Worm (Caenorhabditis elegans) whole organism, late embryonic: ENCODE data around the gene ctr-9.

Experiments used
- C38D4.7 ChIP-seq: fragments of 200-800 bp; sonication (Bioruptor generic); optimal IDR thresholded peaks from 2 replicates; lab custom pipeline; 2018; ENCODE audit warnings: mild to moderate bottlenecking, missing genetic modification characterization, moderate library complexity, missing compliant biosample characterization
- F13H6.1 ChIP-seq: sonication (generic microtip); optimal IDR thresholded peaks from 2 replicates; lab custom pipeline; 2016; ENCODE audit warnings: missing genetic modification characterization, missing compliant biosample characterization
- T23F11.4 ChIP-seq: fragments of 200-800 bp; sonication (Bioruptor generic); optimal IDR thresholded peaks from 2 replicates; lab custom pipeline; 2018; ENCODE audit warnings: mild to moderate bottlenecking, missing genetic modification characterization, missing compliant biosample characterization
- ceh-22 ChIP-seq: sonication (generic microtip); optimal IDR thresholded peaks from 2 replicates; lab custom pipeline; 2017; ENCODE audit warnings: missing biosample characterization, missing genetic modification characterization
- ceh-24 ChIP-seq: sonication (generic microtip); optimal IDR thresholded peaks from 2 replicates; lab custom pipeline; 2016; ENCODE audit warnings: mild to moderate bottlenecking, missing genetic modification characterization, missing compliant biosample characterization
- ceh-31 ChIP-seq: sonication (generic microtip); optimal IDR thresholded peaks from 2 replicates; lab custom pipeline; 2016; ENCODE audit warnings: missing genetic modification characterization, missing compliant biosample characterization
- ceh-34 ChIP-seq: sonication (generic microtip); optimal IDR thresholded peaks from 2 replicates; lab custom pipeline; 2016; ENCODE audit warnings: mild to moderate bottlenecking, missing genetic modification characterization, missing compliant biosample characterization
- ceh-45 ChIP-seq: fragments of 200-800 bp; sonication (Bioruptor generic); IDR thresholded peaks from 2 replicates; pipeline ENCODE4 v1.3.6; 2022; ENCODE audit warnings: missing genetic modification reagents, missing genetic modification characterization, missing compliant biosample characterization
- ceh-48 ChIP-seq: sonication (generic microtip); optimal IDR thresholded peaks from 2 replicates; lab custom pipeline; 2016; ENCODE audit warnings: missing genetic modification characterization, inconsistent platforms, missing compliant biosample characterization
- ceh-6 ChIP-seq: fragments of 200-800 bp; sonication (Bioruptor generic); optimal IDR thresholded peaks from 2 replicates; lab custom pipeline; 2018; ENCODE audit warnings: mild to moderate bottlenecking, missing genetic modification characterization, missing compliant biosample characterization
- dmd-4 ChIP-seq: sonication (generic microtip); optimal IDR thresholded peaks from 2 replicates; lab custom pipeline; 2016; ENCODE audit warnings: borderline replicate concordance, missing genetic modification characterization, missing compliant biosample characterization
- elt-4 ChIP-seq: sonication (generic microtip); optimal IDR thresholded peaks from 2 replicates; lab custom pipeline; 2016; ENCODE audit warnings: missing genetic modification characterization, missing compliant biosample characterization
- ets-4 ChIP-seq: sonication (generic microtip); optimal IDR thresholded peaks from 2 replicates; lab custom pipeline; 2016; ENCODE audit warnings: missing genetic modification characterization, missing compliant biosample characterization
- eyg-1 ChIP-seq: sonication (generic microtip); optimal IDR thresholded peaks from 2 replicates; lab custom pipeline; 2016; ENCODE audit warnings: missing genotype, missing genetic modification characterization, missing compliant biosample characterization
- gmeb-2 ChIP-seq: sonication (generic microtip); optimal IDR thresholded peaks from 2 replicates; lab custom pipeline; 2016; ENCODE audit warnings: missing genetic modification characterization, inconsistent platforms, missing compliant biosample characterization
- hlh-30 ChIP-seq: sonication (generic microtip); optimal IDR thresholded peaks from 2 replicates; lab custom pipeline; 2017; ENCODE audit warnings: antibody characterized with exemption, missing genetic modification characterization, missing compliant biosample characterization; ENCODE audit not compliant: insufficient read depth
- lim-6 ChIP-seq: sonication (generic microtip); optimal IDR thresholded peaks from 2 replicates; lab custom pipeline; 2016; ENCODE audit warnings: missing genetic modification characterization, missing compliant biosample characterization
- lin-11 ChIP-seq: fragments of 200-800 bp; sonication (Bioruptor generic); optimal IDR thresholded peaks from 2 replicates; lab custom pipeline; 2018; ENCODE audit warnings: mild to moderate bottlenecking, missing genetic modification characterization, missing compliant biosample characterization
- nfya-1 ChIP-seq: sonication (generic microtip); optimal IDR thresholded peaks from 2 replicates; lab custom pipeline; 2017; ENCODE audit warnings: missing genetic modification characterization, mild to moderate bottlenecking, missing compliant biosample characterization, antibody characterized with exemption, moderate library complexity
- nhr-11 ChIP-seq: fragments of 150-350 bp; optimal IDR thresholded peaks from 2 replicates; lab custom pipeline; 2014; ENCODE audit warnings: missing biosample characterization, missing genetic modification characterization
- nhr-232 ChIP-seq: sonication (generic microtip); optimal IDR thresholded peaks from 2 replicates; lab custom pipeline; 2016; ENCODE audit warnings: missing genetic modification characterization, missing compliant biosample characterization
- npax-4 ChIP-seq: sonication (generic microtip); optimal IDR thresholded peaks from 2 replicates; lab custom pipeline; 2016; ENCODE audit warnings: missing genetic modification characterization, missing compliant biosample characterization
- odd-2 ChIP-seq: sonication (generic microtip); optimal IDR thresholded peaks from 2 replicates; lab custom pipeline; 2017; ENCODE audit warnings: antibody characterized with exemption, mild to moderate bottlenecking, missing genetic modification characterization, missing compliant biosample characterization
- pax-1 ChIP-seq: fragments of 150-350 bp; optimal IDR thresholded peaks from 2 replicates; lab custom pipeline; 2014; ENCODE audit warnings: missing biosample characterization, missing genetic modification characterization
- pha-2 ChIP-seq: sonication (generic microtip); optimal IDR thresholded peaks from 2 replicates; lab custom pipeline; 2017; ENCODE audit warnings: mild to moderate bottlenecking, missing genetic modification characterization, missing compliant biosample characterization
- pha-4 ChIP-seq: fragments of 150-350 bp; optimal IDR thresholded peaks from 2 replicates; lab custom pipeline; 2018; ENCODE audit warnings: missing biosample characterization, missing genetic modification reagents, missing genetic modification characterization
- pqm-1 ChIP-seq: sonication (generic microtip); optimal IDR thresholded peaks from 2 replicates; lab custom pipeline; 2016; ENCODE audit warnings: missing genetic modification characterization, missing compliant biosample characterization
- rnt-1 ChIP-seq: sonication (generic microtip); optimal IDR thresholded peaks from 2 replicates; lab custom pipeline; 2016; ENCODE audit warnings: missing genetic modification characterization, missing compliant biosample characterization
- sox-2 ChIP-seq: fragments of 200-800 bp; sonication (Bioruptor generic); IDR thresholded peaks from 2 replicates; pipeline ENCODE4 v1.3.6; 2022; ENCODE audit warnings: missing genetic modification reagents, missing genetic modification characterization, missing compliant biosample characterization
- syd-9 ChIP-seq: sonication (generic microtip); optimal IDR thresholded peaks from 2 replicates; lab custom pipeline; 2016; ENCODE audit warnings: mild to moderate bottlenecking, missing genetic modification characterization, moderate library complexity, missing compliant biosample characterization
- unc-42 ChIP-seq: sonication (generic microtip); optimal IDR thresholded peaks from 2 replicates; lab custom pipeline; 2016; ENCODE audit warnings: missing genotype, missing genetic modification characterization, missing compliant biosample characterization
- unc-55 ChIP-seq: sonication (generic microtip); optimal IDR thresholded peaks from 2 replicates; lab custom pipeline; 2017; ENCODE audit warnings: missing biosample characterization, missing genetic modification reagents, missing genetic modification characterization
- zip-5 ChIP-seq: sonication (generic microtip); optimal IDR thresholded peaks from 2 replicates; lab custom pipeline; 2016; ENCODE audit warnings: missing genetic modification characterization, missing compliant biosample characterization
- ztf-16 ChIP-seq: sonication (generic microtip); optimal IDR thresholded peaks from 2 replicates; lab custom pipeline; 2017; ENCODE audit warnings: missing genetic modification characterization, missing compliant biosample characterization

Gene ctr-9

DNA sequence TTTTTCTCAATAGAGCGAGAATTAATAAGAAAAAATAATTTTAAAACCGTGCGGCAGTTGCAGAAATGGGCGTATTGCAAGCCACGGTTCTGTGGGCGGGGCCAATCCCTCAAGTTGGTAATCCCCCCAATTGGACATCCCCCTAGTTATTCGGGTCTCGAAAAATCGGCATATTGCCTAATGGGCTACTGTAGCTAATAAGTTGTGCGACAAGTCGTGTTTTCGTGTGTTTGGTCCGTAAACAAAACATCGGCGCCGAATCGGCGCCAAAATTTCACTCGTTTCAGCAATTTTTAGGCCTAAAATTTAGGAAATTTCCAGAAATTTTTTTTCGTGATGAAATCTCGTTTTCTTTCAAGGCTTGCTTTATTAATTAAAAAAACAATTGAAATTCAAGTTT, 13.2 kb downstream of the ctr-9 start:
- no peak for TF ChIP-seq ceh-24
- no peak for TF ChIP-seq ets-4 (tag; lab: Kevin White, UChicago)
- TF ChIP-seq elt-4 (tag; lab: Kevin White, UChicago): no peak
- TF ChIP-seq ceh-6 (GFP tag; lab: Kevin White, UChicago): no peak
- no peak for TF ChIP-seq pqm-1 (tag; lab: Kevin White, UChicago)
- no peak for TF ChIP-seq dmd-4 (tag; lab: Kevin White, UChicago)
- no peak for TF ChIP-seq ceh-48 (tag; lab: Kevin White, UChicago)
- TF ChIP-seq lin-11: no peak
- TF ChIP-seq pax-1 (tag; lab: Kevin White, UChicago): no peak
- no peak for TF ChIP-seq ceh-45 (GFP tag; lab: Robert Waterston, UW)
- TF ChIP-seq npax-4 (tag; lab: Kevin White, UChicago): no peak
- TF ChIP-seq sox-2 (GFP tag; lab: Robert Waterston, UW): no peak
- no peak for TF ChIP-seq syd-9 (tag; lab: Kevin White, UChicago)
- TF ChIP-seq ceh-31 (tag; lab: Kevin White, UChicago): no peak
- TF ChIP-seq pha-4 (tag; lab: Kevin White, UChicago): no peak
- TF ChIP-seq ceh-22: no peak
- TF ChIP-seq nfya-1 (tag; lab: Kevin White, UChicago): no peak

DNA sequence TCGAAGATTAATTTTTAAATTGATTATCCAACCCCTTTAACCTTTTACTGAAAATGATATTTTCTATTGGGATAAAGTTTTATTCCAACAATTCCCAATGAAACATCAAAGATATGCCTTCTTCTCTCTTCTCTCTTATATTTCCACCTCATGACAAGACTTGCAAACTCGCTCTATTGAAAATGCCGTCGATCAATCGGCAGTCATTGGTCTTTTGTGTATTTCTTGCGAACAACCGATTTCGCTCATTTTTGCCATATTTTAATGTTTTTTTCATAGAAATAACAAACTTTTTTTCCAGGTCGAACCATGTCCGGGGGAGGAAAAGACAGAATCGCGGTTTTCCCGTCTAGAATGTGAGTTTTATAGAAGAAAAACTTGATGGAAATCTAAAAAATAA, 16.6 kb downstream of the ctr-9 start, which contains the start of gene vha-14:
TSS of gene vha-14 (plus strand) at position 302 of the 400 bp plus-strand sequence.
- TF ChIP-seq hlh-30 (tag; lab: Kevin White, UChicago) (peak; percentile 79), ceh-31 (tag; lab: Kevin White, UChicago) (no peak), ceh-22 (no peak), zip-5 (tag; lab: Kevin White, UChicago) (no peak), ets-4 (tag; lab: Kevin White, UChicago) (no peak), pha-4 (tag; lab: Kevin White, UChicago) (no peak), nfya-1 (tag; lab: Kevin White, UChicago) (peak; percentile 40), pqm-1 (tag; lab: Kevin White, UChicago) (no peak), lin-11 (no peak), nhr-11 (tag; lab: Kevin White, UChicago) (no peak), lim-6 (tag; lab: Kevin White, UChicago) (no peak)
- TF ChIP-seq, all 69 proteins: peak for 2

DNA sequence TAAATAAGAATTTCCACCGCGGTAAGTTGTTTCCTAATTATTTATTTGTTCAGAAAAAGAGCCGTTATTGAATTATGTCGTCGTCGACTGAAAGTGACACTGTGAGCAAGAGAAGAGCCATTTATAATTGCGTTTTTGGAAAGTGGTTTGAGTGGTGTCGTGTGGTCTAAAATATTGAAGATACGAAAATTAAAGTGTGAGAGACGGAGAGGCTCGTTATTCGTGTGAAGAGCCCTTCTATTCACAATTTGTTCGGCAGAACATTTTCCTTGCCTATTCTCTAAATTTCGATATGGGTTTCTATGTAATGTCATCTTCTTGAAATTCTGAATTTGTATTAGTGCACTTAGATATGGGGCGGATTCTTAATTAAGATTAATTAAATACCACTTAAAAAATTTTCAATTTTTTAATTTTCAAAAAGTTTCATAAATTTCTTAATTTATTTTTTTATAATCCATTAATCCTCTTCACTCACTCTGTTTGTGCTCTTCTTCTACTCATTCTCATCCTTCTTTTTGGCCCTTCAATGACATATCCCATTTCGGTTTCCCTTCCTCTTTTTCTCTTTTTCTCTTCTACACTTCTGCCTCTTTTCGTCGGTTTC, 18.7 kb downstream of the ctr-9 start:
- TF ChIP-seq gmeb-2 (tag; lab: Kevin White, UChicago) (no peak), C38D4.7 (GFP tag; lab: Kevin White, UChicago) (no peak), odd-2 (tag; lab: Kevin White, UChicago) (no peak), ceh-6 (GFP tag; lab: Kevin White, UChicago) (no peak), ztf-16 (tag; lab: Kevin White, UChicago) (no peak), F13H6.1 (tag; lab: Kevin White, UChicago) (no peak), ceh-34 (peak; percentile 11), T23F11.4 (GFP tag; lab: Kevin White, UChicago) (no peak), unc-42 (tag; lab: Kevin White, UChicago) (peak; percentile 81), ceh-22 (no peak), hlh-30 (tag; lab: Kevin White, UChicago) (no peak), eyg-1 (tag; lab: Kevin White, UChicago) (no peak), ceh-31 (tag; lab: Kevin White, UChicago) (no peak), nhr-232 (no peak)

DNA sequence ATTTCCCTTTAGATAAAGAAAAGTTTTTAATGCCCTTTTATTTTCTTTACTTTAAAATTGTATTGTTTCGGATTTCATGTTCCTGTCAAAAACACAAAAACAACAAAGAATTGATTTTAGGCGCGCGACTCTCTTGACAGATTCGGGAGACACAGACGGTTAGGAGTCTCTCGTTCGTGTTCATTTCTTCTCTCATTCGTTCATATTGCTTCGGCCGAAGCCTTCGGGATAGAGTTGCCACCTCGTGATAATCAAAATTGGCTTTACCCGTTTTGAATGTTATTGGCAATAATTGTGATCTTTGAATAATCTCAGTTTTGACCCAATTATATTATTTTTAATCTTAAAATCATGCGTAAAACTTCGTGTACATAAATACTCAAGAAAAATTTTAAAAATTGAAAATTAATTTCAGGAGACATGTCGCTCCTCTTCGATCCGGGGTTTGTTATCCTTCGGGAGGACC, 19.9 kb downstream of the ctr-9 start, which contains the start of gene F55H2.5:
TSS of gene F55H2.5 (plus strand) at position 416 of the 466 bp plus-strand sequence.
- no peak for TF ChIP-seq dmd-4 (tag; lab: Kevin White, UChicago)
- TF ChIP-seq pha-2 (tag; lab: Kevin White, UChicago): no peak
- no peak for TF ChIP-seq rnt-1 (tag; lab: Kevin White, UChicago)
- no peak for TF ChIP-seq odd-2 (tag; lab: Kevin White, UChicago)
- TF ChIP-seq ceh-6 (GFP tag; lab: Kevin White, UChicago): no peak
- no peak for TF ChIP-seq ceh-24
- no peak for TF ChIP-seq unc-55
- TF ChIP-seq, all 69 proteins: peak for 0
